Fruit fly (Drosophila melanogaster) whole organism, prepupa: Measurements from ENCODE around the gene pkm.

ENCODE experiments used
- CG11294 ChIP-seq: fragments of 200-800 bp; sonication (Bioruptor generic); IDR thresholded peaks from 2 replicates; pipeline ENCODE4 v1.3.6; 2022; ENCODE audit warnings: missing biosample characterization, missing genetic modification characterization
- CG3032 ChIP-seq: fragments of 200-800 bp; optimal IDR thresholded peaks from 2 replicates; lab custom pipeline; 2019; ENCODE audit warnings: missing biosample characterization, mild to moderate bottlenecking, missing genetic modification characterization, moderate library complexity
- CG9139 ChIP-seq: fragments of 200-800 bp; sonication (Bioruptor generic); optimal IDR thresholded peaks from 3 replicates; lab custom pipeline; 2017; ENCODE audit warnings: missing biosample characterization, mild to moderate bottlenecking, missing genetic modification characterization
- Hr4 ChIP-seq: fragments of 200-800 bp; sonication (Bioruptor generic); optimal IDR thresholded peaks from 3 replicates; lab custom pipeline; 2016; ENCODE audit warnings: missing biosample characterization, missing genetic modification characterization
- OdsH ChIP-seq: fragments of 200-800 bp; sonication (Bioruptor generic); optimal IDR thresholded peaks from 3 replicates; lab custom pipeline; 2016; ENCODE audit warnings: missing biosample characterization, missing genetic modification characterization
- salr ChIP-seq, 2 experiments: fragments of 200-800 bp; sonication (Bioruptor generic); optimal IDR thresholded peaks; 3 replicates each; lab custom pipeline; 2016 to 2018; ENCODE audit warnings: missing biosample characterization in 2 of 2, missing genetic modification characterization in 2 of 2, mild to moderate bottlenecking in 1 of 2

DNA sequence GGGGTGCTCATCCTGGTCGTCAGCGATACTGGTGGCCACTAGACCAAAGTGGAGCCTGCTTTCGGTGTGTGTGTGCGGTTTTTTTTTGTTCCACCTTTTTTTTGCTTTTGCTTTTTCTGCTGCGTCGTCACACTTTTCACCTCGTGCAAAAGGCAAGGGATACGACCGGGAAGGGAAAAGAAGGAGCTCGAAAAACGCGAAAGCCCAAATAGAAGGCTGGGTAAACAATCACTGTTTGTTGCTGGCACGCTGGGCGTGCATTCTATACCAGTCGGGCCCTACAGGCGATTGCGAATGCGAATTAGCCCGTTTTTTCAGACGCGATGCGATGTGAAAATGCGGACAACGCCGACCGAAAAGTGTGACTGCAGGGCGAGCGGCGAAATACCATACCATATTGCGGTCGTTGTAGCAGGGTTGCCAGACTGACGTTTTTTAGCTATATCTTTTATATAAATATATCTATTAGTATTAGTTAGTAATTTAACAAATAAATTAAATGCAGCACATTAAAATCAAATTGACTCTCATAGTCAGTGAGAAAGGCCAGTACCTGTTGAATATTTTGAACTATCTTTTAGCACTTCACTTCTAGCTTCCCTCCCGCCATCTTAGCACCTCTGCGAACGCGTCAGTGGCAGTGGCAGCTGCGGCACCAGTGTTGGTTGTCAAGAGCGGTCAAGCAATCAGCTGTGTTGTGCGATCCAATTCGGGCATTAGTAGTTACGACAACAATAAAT lies 13.8 kb downstream of the pkm start, which contains the start of the genes Polr2A and CG11699:
- TF ChIP-seq CG9139 (GFP tag; lab: Kevin White, UChicago), result peak; percentile 2
- TF ChIP-seq CG11294 (GFP tag; lab: Robert Waterston, UW), result no peak
- no peak for TF ChIP-seq OdsH (GFP tag; lab: Kevin White, UChicago)
- peak; percentile 48 for TF ChIP-seq CG3032
- no peak for TF ChIP-seq Hr4
- TF ChIP-seq salr (GFP tag; optimal IDR thresholded peaks at IDR 0.05; lab: Kevin White, UChicago), result no peak
